Worm (Caenorhabditis elegans): ENCODE measurements around the gene F55A11.6.

Gene F55A11.6

ce11 chrV:11758635-11759034 lies 18.0 kb upstream of the F55A11.6 start, which contains the start of gene T04F3.3:
T04F3.3 (plus strand) TSS chrV:11758935.
- no peak for TF ChIP-seq tag-97 (GFP tag; IDR thresholded peaks at IDR 0.05)
- no peak for TF ChIP-seq daf-12 (tag; optimal IDR thresholded peaks at IDR 0.05)
- no peak for TF ChIP-seq hif-1 (tag; optimal IDR thresholded peaks at IDR 0.05)
- TF ChIP-seq zip-11 (GFP tag; IDR thresholded peaks at IDR 0.05), result no peak
- TF ChIP-seq dpl-1 (GFP tag; optimal IDR thresholded peaks at IDR 0.05), result no peak
- no peak for TF ChIP-seq D1046.2 (GFP tag; IDR thresholded peaks at IDR 0.05)
- TF ChIP-seq unc-62 (GFP tag; optimal IDR thresholded peaks at IDR 0.05 in 1 of 2), result no peak
- no peak for TF ChIP-seq unc-62 (tag; optimal IDR thresholded peaks at IDR 0.05)
- TF ChIP-seq mxl-2 (GFP tag; conservative IDR thresholded peaks at IDR 0.05), result no peak
- no peak for TF ChIP-seq nhr-102 (tag; optimal IDR thresholded peaks at IDR 0.05)
- TF ChIP-seq nhr-28 (tag; optimal IDR thresholded peaks at IDR 0.05), result no peak
- TF ChIP-seq F37D6.2 (tag; optimal IDR thresholded peaks at IDR 0.05), result no peak
- no peak for TF ChIP-seq ama-1 (optimal IDR thresholded peaks at IDR 0.05)
- no peak for TF ChIP-seq php-3 (GFP tag; IDR thresholded peaks at IDR 0.05)
- no peak for TF ChIP-seq madf-5 (GFP tag; IDR thresholded peaks at IDR 0.05)
- no peak for TF ChIP-seq skn-1 (tag; optimal IDR thresholded peaks at IDR 0.05)
- no peak for TF ChIP-seq pqm-1 (tag; optimal IDR thresholded peaks at IDR 0.05)
- TF ChIP-seq ztf-11 (tag; optimal IDR thresholded peaks at IDR 0.05), result no peak
- TF ChIP-seq Y75B8A.6 (GFP tag; IDR thresholded peaks at IDR 0.05), result no peak
- no peak for TF ChIP-seq snpc-1.2 (GFP tag; IDR thresholded peaks at IDR 0.05)
- no peak for TF ChIP-seq nhr-25 (tag; optimal IDR thresholded peaks at IDR 0.05; ENCODE audit: borderline replicate concordance, insufficient read depth)

ce11 chrV:11760371-11760770 lies 16.3 kb upstream of the F55A11.6 start, which contains the start of gene T04F3.5:
T04F3.5 (plus strand) TSS chrV:11760671.
- TF ChIP-seq mxl-3 (GFP tag; optimal IDR thresholded peaks at IDR 0.05) (no peak), dpl-1 (GFP tag; optimal IDR thresholded peaks at IDR 0.05) (no peak), madf-9 (GFP tag; conservative IDR thresholded peaks at IDR 0.05) (no peak), T26A8.4 (GFP tag; IDR thresholded peaks at IDR 0.05) (no peak), nhr-42 (GFP tag; IDR thresholded peaks at IDR 0.05) (no peak), nhr-77 (tag; optimal IDR thresholded peaks at IDR 0.05) (no peak), nhr-6 (tag; optimal IDR thresholded peaks at IDR 0.05) (no peak), ZK337.2 (GFP tag; IDR thresholded peaks at IDR 0.05) (no peak), lir-3 (tag; optimal IDR thresholded peaks at IDR 0.05) (no peak), set-16 (GFP tag; IDR thresholded peaks at IDR 0.05) (no peak), ceh-32 (tag; optimal IDR thresholded peaks at IDR 0.05; ENCODE audit: poor library complexity) (no peak), zip-11 (GFP tag; IDR thresholded peaks at IDR 0.05) (no peak), R02D3.7 (tag; optimal IDR thresholded peaks at IDR 0.05) (no peak), ctbp-1 (GFP tag; IDR thresholded peaks at IDR 0.05) (no peak), tra-1 (GFP tag; IDR thresholded peaks at IDR 0.05) (no peak)

ce11 chrV:11762863-11763262 lies 13.8 kb upstream of the F55A11.6 start, which contains the start of gene T04F3.4:
T04F3.4 (minus strand) TSS chrV:11763049.
- no peak for TF ChIP-seq aha-1 (tag)
- peak; percentile 28 for TF ChIP-seq pqm-1 (tag; optimal IDR thresholded peaks at IDR 0.05)
- 0 out of 2 replicates have a peak, but pooled peaks have one; percentile 58 for TF ChIP-seq zfp-3 (GFP tag; conservative IDR thresholded peaks at IDR 0.05)
- TF ChIP-seq lsy-2 (tag; optimal IDR thresholded peaks at IDR 0.05), result peak in 1 of 2 experiments; percentile 55
- no peak for TF ChIP-seq tag-97 (GFP tag; IDR thresholded peaks at IDR 0.05)
- TF ChIP-seq dve-1 (tag; optimal IDR thresholded peaks at IDR 0.05; ENCODE audit: insufficient read depth), result peak; percentile 23
- TF ChIP-seq mdl-1 (tag; optimal IDR thresholded peaks at IDR 0.05), result no peak
- TF ChIP-seq T20F7.1 (GFP tag; optimal IDR thresholded peaks at IDR 0.05), result peak; percentile 13
- TF ChIP-seq daf-16 (GFP tag; optimal IDR thresholded peaks at IDR 0.05), result no peak
- peak; percentile 22 for TF ChIP-seq daf-16 (tag; optimal IDR thresholded peaks at IDR 0.05)
- TF ChIP-seq spr-3 (GFP tag; optimal IDR thresholded peaks at IDR 0.05), result no peak
- TF ChIP-seq Y105C5A.15 (GFP tag; IDR thresholded peaks at IDR 0.05), result no peak
- peak; percentile 31; the same call in 1 of the 2 replicates for TF ChIP-seq lin-38 (GFP tag; IDR thresholded peaks at IDR 0.05)

Measured in whole organism, L4 larva.